Worm (Caenorhabditis elegans) whole organism, L2 larva: Measurements from ENCODE around the gene ttbk-7.

Source experiments
- ZK546.5 ChIP-seq: sonication (generic microtip); optimal IDR thresholded peaks from 2 replicates; lab custom pipeline; 2017; ENCODE audit warnings: missing biosample characterization, missing genetic modification characterization
- aly-2 ChIP-seq: fragments of 150-350 bp; optimal IDR thresholded peaks from 2 replicates; lab custom pipeline; 2014; ENCODE audit warnings: missing biosample characterization, missing genetic modification characterization
- fos-1 ChIP-seq: fragments of 150-350 bp; optimal IDR thresholded peaks from 2 replicates; lab custom pipeline; 2014; ENCODE audit warnings: missing biosample characterization, missing genetic modification characterization
- mbf-1 ChIP-seq: sonication (generic microtip); optimal IDR thresholded peaks from 2 replicates; lab custom pipeline; 2017; ENCODE audit warnings: missing biosample characterization, missing genetic modification characterization
- nhr-11 ChIP-seq: fragments of 150-350 bp; optimal IDR thresholded peaks from 2 replicates; lab custom pipeline; 2014; ENCODE audit warnings: missing biosample characterization, missing genetic modification characterization
- nhr-12 ChIP-seq: fragments of 150-350 bp; optimal IDR thresholded peaks from 2 replicates; lab custom pipeline; 2014; ENCODE audit warnings: missing biosample characterization, missing genetic modification characterization
- nhr-25 ChIP-seq: fragments of 150-350 bp; sonication (generic microtip); optimal IDR thresholded peaks from 3 replicates; lab custom pipeline; 2014; ENCODE audit warnings: missing biosample characterization, missing genetic modification characterization
- unc-55 ChIP-seq: fragments of 150-350 bp; sonication (generic microtip); optimal IDR thresholded peaks from 3 replicates; lab custom pipeline; 2014; ENCODE audit warnings: missing biosample characterization, missing genetic modification reagents, missing genetic modification characterization
- ztf-11 ChIP-seq: sonication (generic microtip); optimal IDR thresholded peaks from 2 replicates; lab custom pipeline; 2017; ENCODE audit warnings: missing biosample characterization, missing genetic modification characterization

DNA sequence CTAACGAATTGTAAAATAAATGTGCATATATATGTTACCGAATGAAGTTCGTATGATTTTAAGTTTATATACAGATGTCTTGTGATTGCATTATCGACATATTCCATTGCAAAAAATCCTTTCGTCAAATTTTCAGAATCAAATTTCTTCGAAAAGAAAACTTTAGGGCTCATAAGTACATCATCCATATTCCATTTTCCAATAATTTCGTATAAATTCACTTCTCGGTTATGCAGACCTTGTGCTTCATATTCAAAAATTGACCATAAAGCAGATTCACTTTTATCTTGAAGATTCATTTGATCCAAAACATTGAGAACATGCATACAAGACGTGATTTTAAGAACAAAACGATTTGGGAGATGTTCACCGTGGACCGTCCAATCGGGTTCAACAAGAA lies 47.7 kb upstream of the ttbk-7 start:
- no peak for TF ChIP-seq nhr-25
- TF ChIP-seq nhr-12 (tag; lab: Kevin White, UChicago) = no peak
- no peak for TF ChIP-seq unc-55 (GFP tag; lab: Kevin White, UChicago)
- TF ChIP-seq aly-2 (tag; lab: Kevin White, UChicago) = no peak
- no peak for TF ChIP-seq ZK546.5 (tag; lab: Kevin White, UChicago)
- TF ChIP-seq nhr-11 (tag; lab: Kevin White, UChicago) = no peak
- no peak for TF ChIP-seq mbf-1 (tag; lab: Kevin White, UChicago)
- TF ChIP-seq fos-1 (tag; lab: Kevin White, UChicago) = no peak
- no peak for TF ChIP-seq ztf-11 (tag; lab: Kevin White, UChicago)
